Fruit fly (Drosophila melanogaster) whole organism, wandering third instar larva: ENCODE results near the gene rho.

Experiments
- HLH106 ChIP-seq: fragments of 200-800 bp; optimal IDR thresholded peaks from 3 replicates; lab custom pipeline; 2019; ENCODE audit warnings: missing biosample characterization, mild to moderate bottlenecking, missing genetic modification characterization, moderate library complexity
- Hr78 ChIP-seq: fragments of >200 bp; optimal IDR thresholded peaks from 2 replicates; lab custom pipeline; 2017; ENCODE audit warnings: missing biosample characterization, missing genetic modification characterization
- Mio ChIP-seq: sonication (Bioruptor generic); optimal IDR thresholded peaks from 2 replicates; lab custom pipeline; 2016; ENCODE audit warnings: missing biosample characterization, missing genetic modification characterization
- Myc ChIP-seq: fragments of >200 bp; optimal IDR thresholded peaks from 2 replicates; lab custom pipeline; 2017
- Sp1 ChIP-seq: fragments of 200-800 bp; sonication (Bioruptor generic); optimal IDR thresholded peaks from 3 replicates; lab custom pipeline; 2019; ENCODE audit warnings: missing biosample characterization, mild to moderate bottlenecking, missing genetic modification characterization, moderate library complexity
- dsf ChIP-seq: sonication (Bioruptor generic); optimal IDR thresholded peaks from 2 replicates; lab custom pipeline; 2016; ENCODE audit warnings: missing biosample characterization, missing genetic modification characterization, borderline replicate concordance
- ey ChIP-seq: fragments of 200-800 bp; sonication (Bioruptor generic); optimal IDR thresholded peaks from 2 replicates; lab custom pipeline; 2016; ENCODE audit warnings: missing biosample characterization, missing genetic modification characterization
- fru ChIP-seq: fragments of 200-800 bp; sonication (Bioruptor generic); optimal IDR thresholded peaks from 3 replicates; lab custom pipeline; 2016; ENCODE audit warnings: missing biosample characterization, mild to moderate bottlenecking, missing genetic modification characterization
- h ChIP-seq: fragments of 200-800 bp; sonication (Bioruptor generic); optimal IDR thresholded peaks from 3 replicates; lab custom pipeline; 2016; ENCODE audit warnings: missing biosample characterization, mild to moderate bottlenecking, missing genetic modification characterization
- lola ChIP-seq: fragments of >200 bp; optimal IDR thresholded peaks from 2 replicates; lab custom pipeline; 2017; ENCODE audit warnings: missing biosample characterization, missing genetic modification characterization
- psq ChIP-seq: fragments of 200-800 bp; sonication (Bioruptor generic); optimal IDR thresholded peaks from 3 replicates; lab custom pipeline; 2017; ENCODE audit warnings: missing biosample characterization, mild to moderate bottlenecking, missing genetic modification characterization, moderate library complexity
- sv ChIP-seq: fragments of 200-800 bp; sonication (Bioruptor generic); optimal IDR thresholded peaks from 3 replicates; lab custom pipeline; 2016; ENCODE audit warnings: missing biosample characterization, missing genetic modification characterization
- usp ChIP-seq: fragments of >200 bp; optimal IDR thresholded peaks from 2 replicates; lab custom pipeline; 2017; ENCODE audit warnings: missing biosample characterization, missing genetic modification characterization

DNA sequence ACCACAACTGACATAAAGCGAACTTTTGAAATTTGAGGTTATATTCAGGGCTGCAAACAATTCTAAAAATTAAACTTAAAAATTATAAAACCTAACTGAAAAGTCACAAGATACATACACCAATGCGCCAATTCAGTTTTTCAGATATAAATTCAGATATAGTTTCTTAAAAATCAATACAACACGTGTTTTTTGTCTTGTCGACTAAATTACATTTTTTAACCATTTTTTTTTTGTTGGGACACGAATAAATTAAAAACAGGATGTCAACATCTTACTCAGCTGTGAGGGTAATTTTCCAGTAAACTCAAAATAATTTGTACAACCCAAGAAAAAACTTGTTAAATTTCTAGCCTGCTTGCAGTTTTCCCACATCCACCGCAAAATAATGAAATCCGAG is 25.8 kb upstream of the rho start, which contains the start of gene SA2:
- TF ChIP-seq dsf (GFP tag; lab: Kevin White, UChicago) (no peak), sv (GFP tag; lab: Kevin White, UChicago) (no peak), psq (no peak), Hr78 (no peak), Myc (no peak), ey (GFP tag; lab: Kevin White, UChicago) (no peak), Mio (no peak), HLH106 (tag; lab: Kevin White, UChicago) (no peak), h (GFP tag; lab: Kevin White, UChicago) (no peak), fru (no peak), Sp1 (GFP tag; lab: Kevin White, UChicago) (no peak), usp (no peak), lola (GFP tag; lab: Kevin White, UChicago) (no peak)
